Fruit fly (Drosophila melanogaster): ENCODE results near the gene CG17260.

The CG17260 gene

dm6 chr2L:3056448-3056790, 19.4 kb downstream of the CG17260 start, which contains the start of gene FASN1 (continued):
- TF ChIP-seq Doc3 (GFP tag; IDR thresholded peaks at IDR 0.05; ENCODE audit: partially characterized antibody) (no peak), z (GFP tag; IDR thresholded peaks at IDR 0.05) (no peak), CG14860 (GFP tag; IDR thresholded peaks at IDR 0.05; ENCODE audit: partially characterized antibody) (0 out of 3 replicates have a peak, but pooled peaks have one; percentile 36), rib (GFP tag; IDR thresholded peaks at IDR 0.05) (no peak; the same call in 1 of the 2 replicates), shn (GFP tag; optimal IDR thresholded peaks at IDR 0.05) (no peak), nerfin-1 (tag; optimal IDR thresholded peaks at IDR 0.05) (peak; percentile 12), Hmr (GFP tag; optimal IDR thresholded peaks at IDR 0.05) (peak; percentile 30), CG1529 (GFP tag; optimal IDR thresholded peaks at IDR 0.05) (no peak), Elba2 (GFP tag; optimal IDR thresholded peaks at IDR 0.05) (no peak), ftz-f1 (GFP tag; optimal IDR thresholded peaks at IDR 0.05) (no peak), CG9797 (GFP tag; optimal IDR thresholded peaks at IDR 0.05) (no peak), CG12391 (tag; optimal IDR thresholded peaks at IDR 0.05) (no peak), Blimp-1 (GFP tag; optimal IDR thresholded peaks at IDR 0.05) (no peak), CG4730 (GFP tag; IDR thresholded peaks at IDR 0.05) (peak; percentile 29; the same call in 1 of the 2 replicates), Rx (GFP tag; IDR thresholded peaks at IDR 0.05) (no peak), twi (tag; optimal IDR thresholded peaks at IDR 0.05) (no peak), Ssrp (tag; optimal IDR thresholded peaks at IDR 0.05) (no peak), CG14441 (GFP tag; IDR thresholded peaks at IDR 0.05) (0 out of 2 replicates have a peak, but pooled peaks have one; percentile 12), zfh1 (GFP tag; IDR thresholded peaks at IDR 0.05) (peak; percentile 34; the same call in 1 of the 3 replicates), Camta (GFP tag; optimal IDR thresholded peaks at IDR 0.05) (no peak), CG7963 (GFP tag; IDR thresholded peaks at IDR 0.05; ENCODE audit: partially characterized antibody) (no peak), NC2β (GFP tag; optimal IDR thresholded peaks at IDR 0.05) (no peak), CG13123 (GFP tag; optimal IDR thresholded peaks at IDR 0.05) (no peak), B-H2 (GFP tag; optimal IDR thresholded peaks at IDR 0.05) (peak; percentile 47), CG17612 (GFP tag; IDR thresholded peaks at IDR 0.05) (no peak), CG10431 (GFP tag; optimal IDR thresholded peaks at IDR 0.05) (no peak), gcm2 (GFP tag; optimal IDR thresholded peaks at IDR 0.05) (no peak), CG7987 (GFP tag; optimal IDR thresholded peaks at IDR 0.05) (peak; percentile 64), MBD-R2 (GFP tag; IDR thresholded peaks at IDR 0.05) (peak; percentile 31; the same call in 1 of the 2 replicates), CG6683 (GFP tag; optimal IDR thresholded peaks at IDR 0.05) (no peak), gce (GFP tag; IDR thresholded peaks at IDR 0.05) (peak; percentile 51; the same call in 1 of the 3 replicates), CG6854 (GFP tag; optimal IDR thresholded peaks at IDR 0.05) (peak; percentile 4), ro (GFP tag; IDR thresholded peaks at IDR 0.05) (peak; percentile 2; the same call in 1 of the 2 replicates), chinmo (GFP tag; IDR thresholded peaks at IDR 0.05; ENCODE audit: partially characterized antibody) (0 out of 4 replicates have a peak, but pooled peaks have one; percentile 60), ara (GFP tag; IDR thresholded peaks at IDR 0.05) (peak; percentile 3; the same call in 1 of the 2 replicates), CG11247 (GFP tag; IDR thresholded peaks at IDR 0.05) (no peak), CG12744 (GFP tag; optimal IDR thresholded peaks at IDR 0.05) (no peak), sob (GFP tag; IDR thresholded peaks at IDR 0.05) (0 out of 2 replicates have a peak, but pooled peaks have one; percentile 22), her (GFP tag; optimal IDR thresholded peaks at IDR 0.05) (peak; percentile 1), toy (GFP tag; IDR thresholded peaks at IDR 0.05) (no peak), zen (tag; optimal IDR thresholded peaks at IDR 0.05) (no peak), CG32772 (GFP tag; IDR thresholded peaks at IDR 0.05) (no peak), CG6254 (GFP tag; optimal IDR thresholded peaks at IDR 0.05) (no peak), tgo (GFP tag; IDR thresholded peaks at IDR 0.05) (peak; percentile 39; the same call in 1 of the 3 replicates), CG8290 (GFP tag; optimal IDR thresholded peaks at IDR 0.05) (no peak), CG8290 (tag; optimal IDR thresholded peaks at IDR 0.05) (peak in 1 of 2 experiments; percentile 68), CG4854 (GFP tag; optimal IDR thresholded peaks at IDR 0.05) (no peak), eyg (GFP tag; optimal IDR thresholded peaks at IDR 0.05) (no peak), CG11398 (GFP tag; optimal IDR thresholded peaks at IDR 0.05) (peak; percentile 27), CG9817 (tag; optimal IDR thresholded peaks at IDR 0.05) (no peak), CG10565 (GFP tag; optimal IDR thresholded peaks at IDR 0.05) (no peak), dysf (GFP tag; IDR thresholded peaks at IDR 0.05) (no peak)

All from whole organism, embryonic.